Fruit fly (Drosophila melanogaster) whole organism, wandering third instar larva: ENCODE measurements around the gene dbo.

ENCODE experiments used
- Dfd ChIP-seq: fragments of >200 bp; optimal IDR thresholded peaks from 2 replicates; lab custom pipeline; 2017; ENCODE audit warnings: missing biosample characterization, missing genetic modification characterization
- Dif ChIP-seq: fragments of 200-275, 200-300 bp; sonication (Bioruptor generic); optimal IDR thresholded peaks from 2 replicates; lab custom pipeline; 2018; ENCODE audit warnings: missing biosample characterization, missing genetic modification characterization; ENCODE audit not compliant: partially characterized antibody
- Hr78 ChIP-seq: fragments of >200 bp; optimal IDR thresholded peaks from 2 replicates; lab custom pipeline; 2017; ENCODE audit warnings: missing biosample characterization, missing genetic modification characterization
- Jra ChIP-seq: sonication (Bioruptor generic); optimal IDR thresholded peaks from 2 replicates; lab custom pipeline; 2016; ENCODE audit warnings: missing biosample characterization, missing genetic modification characterization
- N ChIP-seq: fragments of >200 bp; optimal IDR thresholded peaks from 2 replicates; lab custom pipeline; 2018; ENCODE audit warnings: missing biosample characterization, missing external identifiers, missing genetic modification characterization
- OdsH ChIP-seq: fragments of 200-800 bp; sonication (Bioruptor generic); optimal IDR thresholded peaks from 2 replicates; lab custom pipeline; 2016; ENCODE audit warnings: missing biosample characterization, mild to moderate bottlenecking, missing genetic modification characterization
- Vsx2 ChIP-seq: fragments of 200-300, 225-300 bp; sonication (Bioruptor generic); optimal IDR thresholded peaks from 2 replicates; lab custom pipeline; 2018; ENCODE audit warnings: missing biosample characterization, missing genetic modification characterization; ENCODE audit not compliant: partially characterized antibody
- dsf ChIP-seq: sonication (Bioruptor generic); optimal IDR thresholded peaks from 2 replicates; lab custom pipeline; 2016; ENCODE audit warnings: missing biosample characterization, missing genetic modification characterization, borderline replicate concordance
- h ChIP-seq: fragments of 200-800 bp; sonication (Bioruptor generic); optimal IDR thresholded peaks from 3 replicates; lab custom pipeline; 2016; ENCODE audit warnings: missing biosample characterization, mild to moderate bottlenecking, missing genetic modification characterization
- lola ChIP-seq: fragments of >200 bp; optimal IDR thresholded peaks from 2 replicates; lab custom pipeline; 2017; ENCODE audit warnings: missing biosample characterization, missing genetic modification characterization
- pan ChIP-seq: fragments of >200 bp; optimal IDR thresholded peaks from 2 replicates; lab custom pipeline; 2017
- psq ChIP-seq: fragments of 200-800 bp; sonication (Bioruptor generic); optimal IDR thresholded peaks from 3 replicates; lab custom pipeline; 2017; ENCODE audit warnings: missing biosample characterization, mild to moderate bottlenecking, missing genetic modification characterization, moderate library complexity
- tai ChIP-seq: sonication (Bioruptor generic); optimal IDR thresholded peaks from 2 replicates; lab custom pipeline; 2016; ENCODE audit warnings: missing biosample characterization, missing genetic modification characterization
- usp ChIP-seq: fragments of >200 bp; optimal IDR thresholded peaks from 2 replicates; lab custom pipeline; 2017; ENCODE audit warnings: missing biosample characterization, missing genetic modification characterization

DNA sequence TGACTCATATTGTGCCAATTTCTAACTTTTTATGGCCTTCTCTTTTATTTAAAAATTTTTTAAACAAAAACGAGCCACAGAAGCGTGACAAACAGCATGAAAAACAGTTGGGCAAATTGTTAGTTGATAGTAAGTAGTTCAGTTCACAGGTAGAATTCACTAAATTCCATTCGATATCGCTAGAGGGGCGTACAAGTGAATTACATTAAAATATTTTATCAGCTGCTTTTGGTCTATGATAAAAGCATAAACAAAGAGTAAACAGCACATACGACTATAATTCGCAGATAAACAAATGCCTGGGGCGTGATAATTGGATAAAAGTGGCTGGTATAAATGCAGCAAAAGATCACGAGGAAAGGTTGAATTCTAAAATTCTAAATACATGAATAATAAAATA lies 12.7 kb upstream of the dbo start:
- no peak for TF ChIP-seq h (GFP tag; lab: Kevin White, UChicago)
- no peak for TF ChIP-seq Dfd
- no peak for TF ChIP-seq usp (GFP tag; lab: Kevin White, UChicago)
- no peak for TF ChIP-seq lola
- TF ChIP-seq dsf (GFP tag; lab: Kevin White, UChicago): no peak
- no peak for TF ChIP-seq N
- TF ChIP-seq Vsx2 (GFP tag; lab: Kevin White, UChicago): no peak
- no peak for TF ChIP-seq Hr78 (GFP tag; lab: Kevin White, UChicago)
- no peak for TF ChIP-seq psq
- no peak for TF ChIP-seq tai (GFP tag; lab: Kevin White, UChicago)
- no peak for TF ChIP-seq Jra (GFP tag; lab: Kevin White, UChicago)
- TF ChIP-seq pan (lab: Kevin White, UChicago): no peak
- no peak for TF ChIP-seq Dif (GFP tag; lab: Kevin White, UChicago)
- TF ChIP-seq OdsH (GFP tag; lab: Kevin White, UChicago): no peak
